Fruit fly (Drosophila melanogaster): ENCODE results near the gene Rab19.

Gene Rab19

dm6 chr3L:8325559-8325958 is 28.7 kb downstream of the Rab19 start, which contains the start of gene CG34461:
CG34461 (plus strand) TSS chr3L:8325859.
- no peak for TF ChIP-seq cic (GFP tag; optimal IDR thresholded peaks at IDR 0.05)
- TF ChIP-seq Mnt (GFP tag; optimal IDR thresholded peaks at IDR 0.05): no peak
- no peak for TF ChIP-seq CG1620 (GFP tag; optimal IDR thresholded peaks at IDR 0.05)
- no peak for TF ChIP-seq kay (GFP tag; ENCODE audit: borderline replicate concordance)
- no peak for TF ChIP-seq CG33017 (tag; optimal IDR thresholded peaks at IDR 0.05)
- no peak for TF ChIP-seq pad (GFP tag; optimal IDR thresholded peaks at IDR 0.05)
- no peak for TF ChIP-seq Hr96 (GFP tag; optimal IDR thresholded peaks at IDR 0.05)
- TF ChIP-seq Clk (GFP tag; optimal IDR thresholded peaks at IDR 0.05): no peak
- no peak for TF ChIP-seq CG7045 (GFP tag; optimal IDR thresholded peaks at IDR 0.05)
- no peak for TF ChIP-seq CG11617 (GFP tag; optimal IDR thresholded peaks at IDR 0.05)
- no peak for TF ChIP-seq tj (GFP tag; optimal IDR thresholded peaks at IDR 0.05)
- no peak for TF ChIP-seq CG14711 (tag; optimal IDR thresholded peaks at IDR 0.05)
- no peak for TF ChIP-seq Crg-1 (GFP tag; optimal IDR thresholded peaks at IDR 0.05)
- no peak for TF ChIP-seq CG5204 (GFP tag; optimal IDR thresholded peaks at IDR 0.05)
- TF ChIP-seq CG7101 (tag; optimal IDR thresholded peaks at IDR 0.05): no peak
- no peak for TF ChIP-seq bab1 (GFP tag; optimal IDR thresholded peaks at IDR 0.05)
- TF ChIP-seq toe (GFP tag; optimal IDR thresholded peaks at IDR 0.05): no peak

dm6 chr3L:8328283-8328682 is 31.5 kb downstream of the Rab19 start, which contains the start of gene CG34462:
CG34462 (plus strand) TSS chr3L:8328583.
- TF ChIP-seq CG1620 (GFP tag; optimal IDR thresholded peaks at IDR 0.05): no peak
- TF ChIP-seq tj (GFP tag; optimal IDR thresholded peaks at IDR 0.05): no peak
- no peak for TF ChIP-seq pad (GFP tag; optimal IDR thresholded peaks at IDR 0.05)
- TF ChIP-seq toe (GFP tag; optimal IDR thresholded peaks at IDR 0.05): no peak
- no peak for TF ChIP-seq Hr96 (GFP tag; optimal IDR thresholded peaks at IDR 0.05)

- no peak for TF ChIP-seq CG1620 (GFP tag; optimal IDR thresholded peaks at IDR 0.05)
These were observed 32.2 kb downstream of the Rab19 start for dm6 chr3L:8329005-8329404.

- TF ChIP-seq toe (GFP tag; optimal IDR thresholded peaks at IDR 0.05): no peak
- TF ChIP-seq tj (GFP tag; optimal IDR thresholded peaks at IDR 0.05): no peak
- no peak for TF ChIP-seq pad (GFP tag; optimal IDR thresholded peaks at IDR 0.05)
- TF ChIP-seq Clk (GFP tag; optimal IDR thresholded peaks at IDR 0.05): no peak
- no peak for TF ChIP-seq cnc (optimal IDR thresholded peaks at IDR 0.05)
- TF ChIP-seq CG12768 (GFP tag; optimal IDR thresholded peaks at IDR 0.05): no peak
These were observed 34.6 kb downstream of the Rab19 start for dm6 chr3L:8331414-8331813.

dm6 chr3L:8333574-8333973 is 36.8 kb downstream of the Rab19 start:
- TF ChIP-seq CG7045 (GFP tag; optimal IDR thresholded peaks at IDR 0.05) (no peak), CG11617 (GFP tag; optimal IDR thresholded peaks at IDR 0.05) (no peak), Clk (GFP tag; optimal IDR thresholded peaks at IDR 0.05) (no peak), CG33017 (tag; optimal IDR thresholded peaks at IDR 0.05) (no peak)

dm6 chr3L:8334338-8334737 is 37.5 kb downstream of the Rab19 start:
- TF ChIP-seq CG14711 (tag; optimal IDR thresholded peaks at IDR 0.05) (no peak), Crg-1 (GFP tag; optimal IDR thresholded peaks at IDR 0.05) (no peak), cnc (optimal IDR thresholded peaks at IDR 0.05) (no peak), pad (GFP tag; optimal IDR thresholded peaks at IDR 0.05) (no peak), tj (GFP tag; optimal IDR thresholded peaks at IDR 0.05) (no peak), CG33017 (tag; optimal IDR thresholded peaks at IDR 0.05) (no peak), ovo (GFP tag; optimal IDR thresholded peaks at IDR 0.05) (no peak), CG11617 (GFP tag; optimal IDR thresholded peaks at IDR 0.05) (no peak), Mnt (GFP tag; optimal IDR thresholded peaks at IDR 0.05) (no peak), Clk (GFP tag; optimal IDR thresholded peaks at IDR 0.05) (no peak), Hr96 (GFP tag; optimal IDR thresholded peaks at IDR 0.05) (no peak), CG1620 (GFP tag; optimal IDR thresholded peaks at IDR 0.05) (no peak), toe (GFP tag; optimal IDR thresholded peaks at IDR 0.05) (no peak), CG12768 (GFP tag; optimal IDR thresholded peaks at IDR 0.05) (no peak), CG5204 (GFP tag; optimal IDR thresholded peaks at IDR 0.05) (no peak), kay (GFP tag; ENCODE audit: borderline replicate concordance) (no peak)

- TF ChIP-seq CG7045 (GFP tag; optimal IDR thresholded peaks at IDR 0.05) (no peak), Crg-1 (GFP tag; optimal IDR thresholded peaks at IDR 0.05) (no peak), Clk (GFP tag; optimal IDR thresholded peaks at IDR 0.05) (no peak), CG12768 (GFP tag; optimal IDR thresholded peaks at IDR 0.05) (no peak), tj (GFP tag; optimal IDR thresholded peaks at IDR 0.05) (no peak), CG11617 (GFP tag; optimal IDR thresholded peaks at IDR 0.05) (no peak), toe (GFP tag; optimal IDR thresholded peaks at IDR 0.05) (no peak), pad (GFP tag; optimal IDR thresholded peaks at IDR 0.05) (no peak), kay (GFP tag; ENCODE audit: borderline replicate concordance) (no peak), cnc (optimal IDR thresholded peaks at IDR 0.05) (no peak), CG33017 (tag; optimal IDR thresholded peaks at IDR 0.05) (no peak), Mnt (GFP tag; optimal IDR thresholded peaks at IDR 0.05) (no peak), CG1620 (GFP tag; optimal IDR thresholded peaks at IDR 0.05) (no peak), CG7101 (tag; optimal IDR thresholded peaks at IDR 0.05) (no peak), cic (GFP tag; optimal IDR thresholded peaks at IDR 0.05) (no peak), ovo (GFP tag; optimal IDR thresholded peaks at IDR 0.05) (no peak), CG14711 (tag; optimal IDR thresholded peaks at IDR 0.05) (no peak), bab1 (GFP tag; optimal IDR thresholded peaks at IDR 0.05) (no peak), Hr96 (GFP tag; optimal IDR thresholded peaks at IDR 0.05) (no peak)
These were observed 39.6 kb downstream of the Rab19 start, which contains the start of gene Cpr66Cb for dm6 chr3L:8336372-8336771. Cpr66Cb (plus strand) TSS chr3L:8336672.
